Fruit fly (Drosophila melanogaster): Measurements from ENCODE around the gene mrt.
A peak's percentile ranks its signal among the peaks of the same experiment; 100 is the strongest.

The mrt gene

DNA sequence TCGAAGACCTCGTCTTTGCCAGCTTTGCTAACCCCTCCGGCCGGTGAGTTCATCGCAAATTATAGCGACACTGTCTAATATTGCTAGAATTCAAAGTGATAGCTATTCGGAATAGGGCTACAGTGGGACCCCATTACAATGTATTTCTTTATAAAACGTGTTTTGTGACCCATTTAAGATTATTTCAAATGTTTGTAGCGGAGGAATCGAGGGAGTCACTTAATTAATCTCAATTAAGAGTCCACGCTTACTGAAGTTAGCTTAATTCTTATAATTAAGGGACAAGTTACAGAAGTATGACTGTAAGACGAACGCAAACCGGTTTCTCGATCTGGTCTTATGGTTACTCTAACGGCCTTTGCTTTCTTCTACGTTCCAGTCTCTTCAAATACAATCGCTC lies 7.2 kb upstream of the mrt start (continued):
- TF ChIP-seq Gsc (GFP tag; IDR thresholded peaks at IDR 0.05) (no peak), CG2199 (GFP tag; IDR thresholded peaks at IDR 0.05) (no peak), CG2678 (tag; optimal IDR thresholded peaks at IDR 0.05) (peak; percentile 69), CG10565 (GFP tag; optimal IDR thresholded peaks at IDR 0.05) (no peak), CG8290 (GFP tag; optimal IDR thresholded peaks at IDR 0.05) (peak; percentile 7), CG8290 (tag; optimal IDR thresholded peaks at IDR 0.05) (peak in 1 of 2 experiments; percentile 56), lilli (GFP tag; optimal IDR thresholded peaks at IDR 0.05) (peak; percentile 37), CG13424 (tag; optimal IDR thresholded peaks at IDR 0.05) (peak; percentile 33), CG14050 (GFP tag; IDR thresholded peaks at IDR 0.05) (no peak), CG30431 (GFP tag; optimal IDR thresholded peaks at IDR 0.05) (peak; percentile 19), Taf1 (GFP tag; IDR thresholded peaks at IDR 0.05) (0 out of 2 replicates have a peak, but pooled peaks have one; percentile 29), CrebB (tag; optimal IDR thresholded peaks at IDR 0.05) (peak; percentile 26), pum (GFP tag; optimal IDR thresholded peaks at IDR 0.05) (no peak), CG31441 (GFP tag; IDR thresholded peaks at IDR 0.05) (peak; percentile 22; the same call in 1 of the 2 replicates), Fer2 (tag; optimal IDR thresholded peaks at IDR 0.05) (peak; percentile 19), CG15514 (GFP tag; optimal IDR thresholded peaks at IDR 0.05) (peak; percentile 15), CG10959 (GFP tag; IDR thresholded peaks at IDR 0.05) (no peak), Lpt (GFP tag; optimal IDR thresholded peaks at IDR 0.05) (no peak), lola (GFP tag; optimal IDR thresholded peaks at IDR 0.05) (peak in 1 of 3 experiments; percentile 37), CG12219 (GFP tag; optimal IDR thresholded peaks at IDR 0.05) (peak; percentile 35), CG30403 (GFP tag; optimal IDR thresholded peaks at IDR 0.05) (peak; percentile 37), Mes4 (GFP tag; optimal IDR thresholded peaks at IDR 0.05) (no peak), CG9727 (GFP tag; optimal IDR thresholded peaks at IDR 0.05) (peak; percentile 15), Ets65A (GFP tag) (peak; percentile 61), Fer3 (tag; optimal IDR thresholded peaks at IDR 0.05) (peak; percentile 58), CG31365 (tag; optimal IDR thresholded peaks at IDR 0.05) (no peak), CG17361 (GFP tag; IDR thresholded peaks at IDR 0.05) (0 out of 3 replicates have a peak, but pooled peaks have one; percentile 28), CG11723 (GFP tag; optimal IDR thresholded peaks at IDR 0.05) (peak; percentile 11), chinmo (GFP tag; IDR thresholded peaks at IDR 0.05; ENCODE audit: partially characterized antibody) (no peak), maf-S (GFP tag; optimal IDR thresholded peaks at IDR 0.05) (no peak), CG16815 (GFP tag; optimal IDR thresholded peaks at IDR 0.05) (peak; percentile 13), bsh (GFP tag; optimal IDR thresholded peaks at IDR 0.05) (peak in 1 of 2 experiments; percentile 64), ERR (GFP tag; optimal IDR thresholded peaks at IDR 0.05) (no peak), D19B (GFP tag; optimal IDR thresholded peaks at IDR 0.05) (peak; percentile 11), lmd (GFP tag; IDR thresholded peaks at IDR 0.05) (peak; percentile 44; the same call in 1 of the 2 replicates), disco-r (GFP tag; optimal IDR thresholded peaks at IDR 0.05) (no peak), chm (GFP tag; IDR thresholded peaks at IDR 0.05) (0 out of 2 replicates have a peak, but pooled peaks have one; percentile 21), Optix (GFP tag; IDR thresholded peaks at IDR 0.05) (no peak), CG9932 (GFP tag; IDR thresholded peaks at IDR 0.05) (peak; percentile 76), mam (GFP tag; optimal IDR thresholded peaks at IDR 0.05) (peak; percentile 58), CG15696 (tag; optimal IDR thresholded peaks at IDR 0.05) (peak; percentile 51), grn (GFP tag; optimal IDR thresholded peaks at IDR 0.05) (no peak), sisA (GFP tag; IDR thresholded peaks at IDR 0.05) (peak; percentile 22; the same call in 1 of the 2 replicates), CG3281 (GFP tag; optimal IDR thresholded peaks at IDR 0.05) (peak; percentile 61), CG14710 (tag; optimal IDR thresholded peaks at IDR 0.05) (peak; percentile 17), Oli (tag; optimal IDR thresholded peaks at IDR 0.05) (peak; percentile 51), CG7987 (GFP tag; optimal IDR thresholded peaks at IDR 0.05) (peak; percentile 74), CG18476 (GFP tag; optimal IDR thresholded peaks at IDR 0.05) (peak; percentile 21), CG4328 (GFP tag; optimal IDR thresholded peaks at IDR 0.05) (no peak), tgo (GFP tag; IDR thresholded peaks at IDR 0.05) (no peak; the same call in 2 of the 3 replicates), oc (tag; optimal IDR thresholded peaks at IDR 0.05) (peak; percentile 2)
